Worm (Caenorhabditis elegans) whole organism, mixed stage, embryonic: ENCODE data around the gene C42D4.18.

Experiments
- M03D4.4 ChIP-seq: sonication (generic microtip); optimal IDR thresholded peaks from 2 replicates; lab custom pipeline; 2017; ENCODE audit warnings: mild to moderate bottlenecking, missing genetic modification characterization, missing compliant biosample characterization
- bed-3 ChIP-seq: fragments of 200-800 bp; sonication (Bioruptor generic); optimal IDR thresholded peaks from 3 replicates; lab custom pipeline; 2018; ENCODE audit warnings: mild to moderate bottlenecking, missing genetic modification characterization, moderate library complexity, missing compliant biosample characterization
- blmp-1 ChIP-seq: fragments of 150-350 bp; optimal IDR thresholded peaks from 2 replicates; lab custom pipeline; 2014; ENCODE audit warnings: missing biosample characterization, missing genetic modification characterization
- ceh-39 ChIP-seq: fragments of 150-350 bp; optimal IDR thresholded peaks from 2 replicates; lab custom pipeline; 2014; ENCODE audit warnings: missing biosample characterization, missing genetic modification characterization
- ceh-43 ChIP-seq: fragments of 200-800 bp; sonication (Bioruptor generic); optimal IDR thresholded peaks from 2 replicates; lab custom pipeline; 2018; ENCODE audit warnings: mild to moderate bottlenecking, missing genetic modification characterization, moderate library complexity, missing compliant biosample characterization
- ceh-83 ChIP-seq: fragments of 200-800 bp; sonication (Bioruptor generic); optimal IDR thresholded peaks from 2 replicates; lab custom pipeline; 2018; ENCODE audit warnings: mild to moderate bottlenecking, missing genetic modification characterization, missing compliant biosample characterization
- ces-1 ChIP-seq: fragments of 150-350 bp; optimal IDR thresholded peaks from 2 replicates; lab custom pipeline; 2014; ENCODE audit warnings: missing biosample characterization, missing genetic modification reagents, missing genetic modification characterization
- drap-1 ChIP-seq: fragments of 200-800 bp; sonication (Bioruptor generic); optimal IDR thresholded peaks from 3 replicates; lab custom pipeline; 2018; ENCODE audit warnings: mild to moderate bottlenecking, missing genetic modification characterization, missing compliant biosample characterization
- elt-1 ChIP-seq: sonication (generic microtip); optimal IDR thresholded peaks from 2 replicates; lab custom pipeline; 2017; ENCODE audit warnings: missing genetic modification characterization, mild to moderate bottlenecking, missing compliant biosample characterization, antibody characterized with exemption, moderate library complexity, borderline replicate concordance; ENCODE audit not compliant: insufficient read depth
- flh-1 ChIP-seq: fragments of 200-800 bp; sonication (Bioruptor generic); optimal IDR thresholded peaks from 2 replicates; lab custom pipeline; 2018; ENCODE audit warnings: mild to moderate bottlenecking, missing genetic modification characterization, moderate library complexity, missing compliant biosample characterization
- ham-2 ChIP-seq: fragments of 200-800 bp; sonication (Bioruptor generic); optimal IDR thresholded peaks from 2 replicates; lab custom pipeline; 2018; ENCODE audit warnings: mild to moderate bottlenecking, missing genetic modification characterization, missing compliant biosample characterization
- hlh-1 ChIP-seq: fragments of 150-350 bp; optimal IDR thresholded peaks from 2 replicates; lab custom pipeline; 2014; ENCODE audit warnings: missing biosample characterization, missing genetic modification reagents, missing genetic modification characterization
- lin-13 ChIP-seq: fragments of 150-350 bp; optimal IDR thresholded peaks from 2 replicates; lab custom pipeline; 2014; ENCODE audit warnings: missing biosample characterization, missing genetic modification characterization
- lsy-2 ChIP-seq: fragments of 150-350 bp; optimal IDR thresholded peaks from 2 replicates; lab custom pipeline; 2014; ENCODE audit warnings: missing biosample characterization, missing genetic modification characterization
- mab-5 ChIP-seq: fragments of 150-350 bp; optimal IDR thresholded peaks from 2 replicates; lab custom pipeline; 2014; ENCODE audit warnings: missing biosample characterization, missing genetic modification characterization
- mep-1 ChIP-seq: fragments of 150-350 bp; optimal IDR thresholded peaks from 2 replicates; lab custom pipeline; 2017; ENCODE audit warnings: missing biosample characterization, missing genetic modification reagents, missing genetic modification characterization, inconsistent platforms
- nhr-12 ChIP-seq: fragments of 150-350 bp; optimal IDR thresholded peaks from 2 replicates; lab custom pipeline; 2014; ENCODE audit warnings: missing biosample characterization, missing genetic modification characterization
- nhr-2 ChIP-seq: fragments of 150-350 bp; optimal IDR thresholded peaks from 2 replicates; lab custom pipeline; 2014; ENCODE audit warnings: missing biosample characterization, missing genetic modification characterization
- nhr-237 ChIP-seq: fragments of 150-350 bp; optimal IDR thresholded peaks from 2 replicates; lab custom pipeline; 2014; ENCODE audit warnings: missing biosample characterization, missing genetic modification characterization
- nhr-28 ChIP-seq: fragments of 150-350 bp; optimal IDR thresholded peaks from 2 replicates; lab custom pipeline; 2014; ENCODE audit warnings: missing biosample characterization, missing genetic modification characterization
- nhr-76 ChIP-seq: sonication (generic microtip); optimal IDR thresholded peaks from 2 replicates; lab custom pipeline; 2017; ENCODE audit warnings: missing biosample characterization, missing genetic modification characterization
- pha-4 ChIP-seq: fragments of 150-350 bp; optimal IDR thresholded peaks from 2 replicates; lab custom pipeline; 2018; ENCODE audit warnings: missing biosample characterization, missing genetic modification reagents, missing genetic modification characterization
- sem-2 ChIP-seq: fragments of 200-800 bp; sonication (Bioruptor generic); optimal IDR thresholded peaks from 2 replicates; lab custom pipeline; 2018; ENCODE audit warnings: mild to moderate bottlenecking, missing genetic modification characterization, missing compliant biosample characterization
- snpc-4 ChIP-seq: fragments of 150-350 bp; optimal IDR thresholded peaks from 2 replicates; lab custom pipeline; 2014; ENCODE audit warnings: missing biosample characterization, missing genetic modification characterization
- sptf-1 ChIP-seq: sonication (generic microtip); optimal IDR thresholded peaks from 2 replicates; lab custom pipeline; 2017; ENCODE audit warnings: mild to moderate bottlenecking, missing genetic modification characterization, moderate library complexity, missing compliant biosample characterization
- tbx-8 ChIP-seq: fragments of 200-800 bp; sonication (Bioruptor generic); optimal IDR thresholded peaks from 2 replicates; lab custom pipeline; 2018; ENCODE audit warnings: mild to moderate bottlenecking, missing genetic modification characterization, moderate library complexity, missing compliant biosample characterization
- unc-120 ChIP-seq: sonication (generic microtip); optimal IDR thresholded peaks from 2 replicates; lab custom pipeline; 2017; ENCODE audit warnings: missing genetic modification characterization, missing compliant biosample characterization; ENCODE audit not compliant: poor library complexity, severe bottlenecking
- unc-39 ChIP-seq: fragments of 150-350 bp; optimal IDR thresholded peaks from 2 replicates; lab custom pipeline; 2014; ENCODE audit warnings: missing biosample characterization, missing genetic modification characterization
- unc-62 ChIP-seq: fragments of 150-350 bp; optimal IDR thresholded peaks from 2 replicates; lab custom pipeline; 2014; ENCODE audit warnings: missing biosample characterization, missing genetic modification reagents, missing genetic modification characterization
- zip-8 ChIP-seq: fragments of 150-350 bp; optimal IDR thresholded peaks from 2 replicates; lab custom pipeline; 2014; ENCODE audit warnings: missing biosample characterization, missing genetic modification characterization
- ztf-11 ChIP-seq: fragments of 150-350 bp; optimal IDR thresholded peaks from 2 replicates; lab custom pipeline; 2014; ENCODE audit warnings: missing biosample characterization, missing genetic modification characterization

Gene C42D4.18

ce11 chrIV:7144670-7145257 is 21.8 kb upstream of the C42D4.18 start, which contains the start of gene hecd-1:
Gene hecd-1, minus strand, starts transcription at chrIV:7144720.
- TF ChIP-seq M03D4.4 (tag; lab: Kevin White, UChicago) = no peak
- no peak for TF ChIP-seq flh-1 (GFP tag; lab: Kevin White, UChicago)
- no peak for TF ChIP-seq nhr-237 (tag; lab: Kevin White, UChicago)
- no peak for TF ChIP-seq nhr-76 (tag; lab: Kevin White, UChicago)
- no peak for TF ChIP-seq nhr-12 (tag; lab: Kevin White, UChicago)
- TF ChIP-seq blmp-1 (tag; lab: Kevin White, UChicago) = no peak
- TF ChIP-seq nhr-2 (tag; lab: Kevin White, UChicago) = no peak
- no peak for TF ChIP-seq drap-1 (GFP tag; lab: Kevin White, UChicago)
- TF ChIP-seq unc-120 (tag; lab: Kevin White, UChicago) = no peak
- no peak for TF ChIP-seq pha-4 (tag; lab: Kevin White, UChicago)
- TF ChIP-seq hlh-1 (tag; lab: Kevin White, UChicago) = no peak
- TF ChIP-seq ceh-43 = no peak
- TF ChIP-seq lin-13 (tag; lab: Kevin White, UChicago) = no peak
- TF ChIP-seq sptf-1 (tag; lab: Kevin White, UChicago) = no peak
- no peak for TF ChIP-seq tbx-8 (GFP tag; lab: Kevin White, UChicago)
- no peak for TF ChIP-seq nhr-28 (tag; lab: Kevin White, UChicago)
- no peak for TF ChIP-seq lsy-2 (tag; lab: Kevin White, UChicago)
- TF ChIP-seq ztf-11 (tag; lab: Kevin White, UChicago) = no peak
- TF ChIP-seq, all 35 proteins: peak for 0

- TF ChIP-seq mep-1 (no peak), ceh-83 (GFP tag; lab: Kevin White, UChicago) (no peak), ces-1 (GFP tag; lab: Kevin White, UChicago) (peak; percentile 21), ztf-11 (tag; lab: Kevin White, UChicago) (no peak), elt-1 (tag; lab: Kevin White, UChicago) (no peak)
These were observed 18.9 kb upstream of the C42D4.18 start for ce11 chrIV:7147722-7148121.

ce11 chrIV:7149020-7149601 is 17.5 kb upstream of the C42D4.18 start, which contains the start of gene C34D4.4:
Gene C34D4.4, plus strand, starts transcription at chrIV:7149361.
- TF ChIP-seq nhr-76 (tag; lab: Kevin White, UChicago) = no peak
- TF ChIP-seq lsy-2 (tag; lab: Kevin White, UChicago) = peak; percentile 94
- TF ChIP-seq flh-1 (GFP tag; lab: Kevin White, UChicago) = no peak
- peak; percentile 8 for TF ChIP-seq lin-13 (tag; lab: Kevin White, UChicago)
- TF ChIP-seq, all 35 proteins: peak for 2

ce11 chrIV:7152409-7152808 is 14.2 kb upstream of the C42D4.18 start, which contains the start of gene col-113:
Gene col-113, minus strand, starts transcription at chrIV:7152509.
- TF ChIP-seq flh-1 (GFP tag; lab: Kevin White, UChicago) = no peak
- no peak for TF ChIP-seq bed-3
- no peak for TF ChIP-seq snpc-4 (tag; lab: Kevin White, UChicago)
- no peak for TF ChIP-seq nhr-28 (tag; lab: Kevin White, UChicago)
- TF ChIP-seq lsy-2 (tag; lab: Kevin White, UChicago) = no peak
- TF ChIP-seq tbx-8 (GFP tag; lab: Kevin White, UChicago) = no peak
- no peak for TF ChIP-seq nhr-76 (tag; lab: Kevin White, UChicago)
- TF ChIP-seq ham-2 (GFP tag; lab: Kevin White, UChicago) = no peak
- no peak for TF ChIP-seq mep-1
- TF ChIP-seq sem-2 (GFP tag; lab: Kevin White, UChicago) = no peak
- TF ChIP-seq unc-39 (tag; lab: Kevin White, UChicago) = no peak
- TF ChIP-seq unc-62 (GFP tag; lab: Kevin White, UChicago) = no peak
- no peak for TF ChIP-seq mab-5 (tag; lab: Kevin White, UChicago)
- no peak for TF ChIP-seq ceh-39 (tag; lab: Kevin White, UChicago)
- no peak for TF ChIP-seq zip-8 (tag; lab: Kevin White, UChicago)
- TF ChIP-seq drap-1 (GFP tag; lab: Kevin White, UChicago) = no peak
